Fruit fly (Drosophila melanogaster) whole organism, pupa: Measurements from ENCODE around the gene Vha36-3.
A peak's percentile ranks its signal among the peaks of the same experiment; 100 is the strongest.

Experiments
- CG10348 ChIP-seq: fragments of 200-800 bp; sonication (Bioruptor generic); IDR thresholded peaks from 2 replicates; pipeline ENCODE4 v1.3.6; 2022; ENCODE audit warnings: missing biosample characterization, missing genetic modification characterization
- CG12605 ChIP-seq: fragments of 200-800 bp; sonication (Bioruptor generic); IDR thresholded peaks from 2 replicates; pipeline ENCODE4 v1.3.6; 2022; ENCODE audit warnings: missing biosample characterization, missing genetic modification characterization
- CG13204 ChIP-seq: fragments of 200-800 bp; sonication (Bioruptor generic); optimal IDR thresholded peaks from 2 replicates; lab custom pipeline; 2018; ENCODE audit warnings: missing biosample characterization, mild to moderate bottlenecking, missing genetic modification characterization, moderate library complexity
- CG14655 ChIP-seq: fragments of 200-800 bp; sonication (Bioruptor generic); optimal IDR thresholded peaks from 3 replicates; lab custom pipeline; 2017; ENCODE audit warnings: mild to moderate bottlenecking, missing biosample characterization, missing genetic modification reagents, missing genetic modification characterization
- CG15710 ChIP-seq: fragments of 200-800 bp; sonication (Bioruptor generic); optimal IDR thresholded peaks from 2 replicates; lab custom pipeline; 2018; ENCODE audit warnings: missing biosample characterization, mild to moderate bottlenecking, missing genetic modification characterization, moderate library complexity
- CG17806 ChIP-seq: fragments of 200-800 bp; sonication (Bioruptor generic); optimal IDR thresholded peaks from 2 replicates; lab custom pipeline; 2018; ENCODE audit warnings: missing biosample characterization, mild to moderate bottlenecking, missing genetic modification characterization, moderate library complexity
- CG32121 ChIP-seq: fragments of 200-800 bp; sonication (Bioruptor generic); IDR thresholded peaks from 2 replicates; pipeline ENCODE4 v1.3.6; 2022; ENCODE audit warnings: missing biosample characterization, missing genetic modification characterization
- CG34367 ChIP-seq: fragments of 200-800 bp; sonication (Bioruptor generic); optimal IDR thresholded peaks from 2 replicates; lab custom pipeline; 2018; ENCODE audit warnings: missing biosample characterization, mild to moderate bottlenecking, missing genetic modification characterization
- CG4496 ChIP-seq: fragments of 200-800 bp; sonication (Bioruptor generic); IDR thresholded peaks from 3 replicates; pipeline ENCODE4 v1.3.6; 2022; ENCODE audit warnings: missing biosample characterization, missing genetic modification characterization
- CG8159 ChIP-seq: fragments of 200-800 bp; sonication (Bioruptor generic); optimal IDR thresholded peaks from 3 replicates; lab custom pipeline; 2018; ENCODE audit warnings: missing biosample characterization, mild to moderate bottlenecking, missing genetic modification characterization, moderate library complexity
- CG8301 ChIP-seq: fragments of 200-800 bp; sonication (Bioruptor generic); optimal IDR thresholded peaks from 2 replicates; lab custom pipeline; 2018; ENCODE audit warnings: missing biosample characterization, mild to moderate bottlenecking, missing genetic modification characterization
- CG9948 ChIP-seq: fragments of 200-800 bp; sonication (Bioruptor generic); optimal IDR thresholded peaks from 2 replicates; lab custom pipeline; 2018; ENCODE audit warnings: missing biosample characterization, mild to moderate bottlenecking, missing genetic modification characterization, moderate library complexity
- D1 ChIP-seq: fragments of 200-800 bp; sonication (Bioruptor generic); optimal IDR thresholded peaks from 2 replicates; lab custom pipeline; 2018; ENCODE audit warnings: missing biosample characterization, mild to moderate bottlenecking, missing genetic modification characterization, moderate library complexity
- EcR ChIP-seq: fragments of 200-800 bp; sonication (Bioruptor generic); optimal IDR thresholded peaks from 3 replicates; lab custom pipeline; 2019; ENCODE audit warnings: missing biosample characterization, missing genetic modification characterization, mild to moderate bottlenecking, moderate library complexity, missing genetic modification reagents
- Ets98B ChIP-seq: fragments of 200-800 bp; sonication (Bioruptor generic); IDR thresholded peaks from 2 replicates; pipeline ENCODE4 v1.3.6; 2022; ENCODE audit warnings: missing biosample characterization, missing genetic modification characterization
- Pif1A ChIP-seq: fragments of 200-800 bp; sonication (Bioruptor generic); optimal IDR thresholded peaks from 3 replicates; lab custom pipeline; 2016; ENCODE audit warnings: missing biosample characterization, missing genetic modification characterization
- Pif1B ChIP-seq: fragments of 200-800 bp; sonication (Bioruptor generic); optimal IDR thresholded peaks from 3 replicates; lab custom pipeline; 2016; ENCODE audit warnings: missing biosample characterization, missing genetic modification characterization
- Snoo ChIP-seq: fragments of 200-800 bp; sonication (Bioruptor generic); optimal IDR thresholded peaks from 3 replicates; lab custom pipeline; 2017; ENCODE audit warnings: missing biosample characterization, mild to moderate bottlenecking, missing genetic modification characterization, inconsistent platforms
- fd96Ca ChIP-seq: fragments of 200-800 bp; sonication (Bioruptor generic); IDR thresholded peaks from 3 replicates; pipeline ENCODE4 v1.3.6; 2022; ENCODE audit warnings: missing biosample characterization, missing genetic modification characterization
- gl ChIP-seq: fragments of 200-800 bp; sonication (Bioruptor generic); optimal IDR thresholded peaks from 2 replicates; lab custom pipeline; 2018; ENCODE audit warnings: missing biosample characterization, mild to moderate bottlenecking, missing genetic modification characterization
- rn ChIP-seq: fragments of 200-800 bp; sonication (Bioruptor generic); IDR thresholded peaks from 2 replicates; pipeline ENCODE4 v1.3.6; 2022; ENCODE audit warnings: missing biosample characterization, missing genetic modification characterization

Gene Vha36-3

dm6 chrX:2585055-2585715 is 4.8 kb upstream of the Vha36-3 start, which contains the start of gene CG13760:
TSS of gene CG13760 (minus strand) at chrX:2585699.
- TF ChIP-seq Pif1B (GFP tag; lab: Kevin White, UChicago) (no peak), CG12605 (GFP tag; lab: Robert Waterston, UW) (no peak), CG14655 (GFP tag; lab: Kevin White, UChicago) (no peak), Snoo (tag; lab: Kevin White, UChicago) (no peak), rn (GFP tag; lab: Robert Waterston, UW) (no peak)
- TF ChIP-seq, all 21 proteins: peak for 0

DNA sequence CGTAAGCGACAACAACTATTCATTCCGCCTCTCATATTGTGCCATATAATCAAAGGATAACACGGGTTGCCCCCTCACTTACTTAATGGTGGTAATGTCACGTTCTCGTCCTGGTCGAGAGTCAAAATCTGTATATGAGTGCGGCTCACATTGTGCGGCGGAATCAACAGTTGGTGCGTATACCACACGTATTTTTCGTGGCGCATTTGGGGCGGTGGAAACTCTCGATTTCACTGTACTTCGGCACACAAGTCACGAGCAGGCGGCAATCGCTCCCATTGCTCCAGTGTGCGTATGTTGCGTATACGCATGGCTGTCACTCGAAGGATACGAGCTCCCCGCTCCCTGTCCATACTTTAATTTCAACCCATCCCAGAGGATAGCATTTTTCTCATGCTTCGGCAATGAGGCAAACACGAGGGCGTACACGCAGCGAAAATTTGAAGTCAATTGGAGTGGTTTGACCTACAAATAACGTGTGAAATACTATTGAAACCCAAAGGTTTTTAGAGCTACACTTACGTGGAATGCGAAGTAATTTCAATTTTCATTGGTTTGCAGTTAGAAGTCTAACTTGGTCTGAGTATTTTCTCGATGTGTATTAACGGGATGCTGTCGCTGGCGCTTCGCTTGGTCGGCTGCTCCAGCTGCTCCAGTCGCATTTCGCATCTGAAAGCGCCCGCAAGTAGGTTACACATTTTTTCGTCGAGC is 1.6 kb upstream of the Vha36-3 start:
- TF ChIP-seq CG17806 = peak; percentile 14
- TF ChIP-seq CG15710 (tag; lab: Kevin White, UChicago) = no peak
- no peak for TF ChIP-seq CG9948
- TF ChIP-seq CG8301 (tag; lab: Kevin White, UChicago) = peak; percentile 26
- TF ChIP-seq rn (GFP tag; lab: Robert Waterston, UW) = no peak
- peak; percentile 67 for TF ChIP-seq fd96Ca (GFP tag; lab: Robert Waterston, UW)
- TF ChIP-seq Pif1B (GFP tag; lab: Kevin White, UChicago) = no peak
- TF ChIP-seq Ets98B (GFP tag; lab: Robert Waterston, UW) = peak; percentile 43; the same call in 1 of the 2 replicates
- TF ChIP-seq CG8159 = peak; percentile 21
- TF ChIP-seq Pif1A (GFP tag; lab: Kevin White, UChicago) = peak; percentile 47
- TF ChIP-seq CG4496 (GFP tag; lab: Robert Waterston, UW) = peak; percentile 71
- peak; percentile 76 for TF ChIP-seq CG32121 (GFP tag; lab: Robert Waterston, UW)

- no peak for TF ChIP-seq CG10348 (GFP tag; lab: Robert Waterston, UW)
- no peak for TF ChIP-seq fd96Ca (GFP tag; lab: Robert Waterston, UW)
- no peak for TF ChIP-seq CG17806
- no peak for TF ChIP-seq Ets98B (GFP tag; lab: Robert Waterston, UW)
- no peak for TF ChIP-seq CG14655 (GFP tag; lab: Kevin White, UChicago)
- no peak for TF ChIP-seq CG34367 (tag; lab: Kevin White, UChicago)
- TF ChIP-seq CG15710 (tag; lab: Kevin White, UChicago) = no peak
- TF ChIP-seq CG32121 (GFP tag; lab: Robert Waterston, UW) = no peak
- no peak for TF ChIP-seq CG8159
- TF ChIP-seq CG13204 (GFP tag; lab: Kevin White, UChicago) = no peak
- no peak for TF ChIP-seq D1
- no peak for TF ChIP-seq Snoo (tag; lab: Kevin White, UChicago)
- no peak for TF ChIP-seq Pif1A (GFP tag; lab: Kevin White, UChicago)
- TF ChIP-seq, all 21 proteins: peak for 0
Measured at dm6 chrX:2553862-2554261, 26.5 kb downstream of the Vha36-3 start.

dm6 chrX:2551906-2552305 is 28.5 kb downstream of the Vha36-3 start, which contains the start of gene Pdfr:
TSS of gene Pdfr (plus strand) at chrX:2552206.
- TF ChIP-seq gl (tag; lab: Kevin White, UChicago) (no peak), EcR (no peak), CG13204 (GFP tag; lab: Kevin White, UChicago) (no peak), CG14655 (GFP tag; lab: Kevin White, UChicago) (no peak), CG4496 (GFP tag; lab: Robert Waterston, UW) (no peak), CG12605 (GFP tag; lab: Robert Waterston, UW) (no peak), CG8159 (no peak), Ets98B (GFP tag; lab: Robert Waterston, UW) (no peak), Pif1A (GFP tag; lab: Kevin White, UChicago) (no peak)

DNA sequence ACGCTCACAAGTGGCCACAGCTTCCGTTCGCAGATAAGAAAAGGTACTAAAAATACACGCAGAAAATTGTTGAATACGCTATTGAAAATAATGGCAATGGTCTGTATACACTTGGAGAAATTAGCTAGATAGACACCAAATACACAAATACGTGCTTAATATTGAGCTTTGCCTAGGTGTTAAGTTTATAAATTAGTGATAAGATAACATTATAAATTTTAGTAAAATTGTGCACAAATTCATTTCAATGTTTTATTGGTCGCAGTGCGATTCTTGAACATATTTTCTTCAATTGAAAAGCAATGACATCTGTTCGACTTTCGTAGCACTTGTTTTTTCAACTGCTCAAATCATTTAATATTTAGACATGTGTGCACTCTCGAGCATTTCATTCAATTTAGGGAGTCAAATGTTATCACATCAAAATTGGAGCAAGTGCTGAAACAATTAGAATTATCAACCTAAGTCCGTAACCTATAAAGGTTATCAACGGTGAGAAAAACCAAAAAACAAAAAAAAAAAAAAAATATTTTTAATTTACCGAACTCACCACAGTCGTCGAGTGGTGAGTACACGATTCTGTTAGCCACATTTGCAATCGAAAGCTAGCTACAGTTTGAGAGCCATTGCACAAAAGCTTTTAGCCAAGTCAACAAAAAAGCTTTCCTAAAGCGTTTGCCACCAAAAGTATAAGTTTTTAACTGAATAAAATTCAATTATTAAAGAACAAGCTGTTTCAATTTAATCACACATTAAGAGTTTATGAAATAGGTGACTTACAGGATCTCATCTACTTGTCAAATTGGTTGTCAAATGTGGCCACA is 33.5 kb downstream of the Vha36-3 start:
- TF ChIP-seq CG32121 (GFP tag; lab: Robert Waterston, UW) (no peak), CG34367 (tag; lab: Kevin White, UChicago) (no peak), Snoo (tag; lab: Kevin White, UChicago) (no peak), CG15710 (tag; lab: Kevin White, UChicago) (no peak), CG9948 (no peak), Pif1A (GFP tag; lab: Kevin White, UChicago) (no peak), CG12605 (GFP tag; lab: Robert Waterston, UW) (no peak), Pif1B (GFP tag; lab: Kevin White, UChicago) (no peak), CG10348 (GFP tag; lab: Robert Waterston, UW) (no peak), fd96Ca (GFP tag; lab: Robert Waterston, UW) (no peak)
- TF ChIP-seq, all 21 proteins: peak for 0
